Worm (Caenorhabditis elegans) whole organism, late embryonic: ENCODE results near the gene pyr-1.

Experiments
- C08G9.2 ChIP-seq: sonication (generic microtip); optimal IDR thresholded peaks from 2 replicates; lab custom pipeline; 2016; ENCODE audit warnings: mild to moderate bottlenecking, missing genetic modification characterization, moderate library complexity, missing compliant biosample characterization
- C38D4.7 ChIP-seq: fragments of 200-800 bp; sonication (Bioruptor generic); optimal IDR thresholded peaks from 2 replicates; lab custom pipeline; 2018; ENCODE audit warnings: mild to moderate bottlenecking, missing genetic modification characterization, moderate library complexity, missing compliant biosample characterization
- F13H6.1 ChIP-seq: sonication (generic microtip); optimal IDR thresholded peaks from 2 replicates; lab custom pipeline; 2016; ENCODE audit warnings: missing genetic modification characterization, missing compliant biosample characterization
- Y22D7AL.16 ChIP-seq: sonication (generic microtip); optimal IDR thresholded peaks from 2 replicates; lab custom pipeline; 2016; ENCODE audit warnings: missing genetic modification characterization, missing compliant biosample characterization
- ahr-1 ChIP-seq: sonication (generic microtip); optimal IDR thresholded peaks from 2 replicates; lab custom pipeline; 2016; ENCODE audit warnings: missing genetic modification characterization, missing compliant biosample characterization
- ama-1 ChIP-seq: fragments of 150-350 bp; optimal IDR thresholded peaks from 2 replicates; lab custom pipeline; 2014
- ceh-30 ChIP-seq: fragments of 150-350 bp; optimal IDR thresholded peaks from 2 replicates; lab custom pipeline; 2014; ENCODE audit warnings: missing biosample characterization, missing genetic modification characterization
- ceh-31 ChIP-seq: sonication (generic microtip); optimal IDR thresholded peaks from 2 replicates; lab custom pipeline; 2016; ENCODE audit warnings: missing genetic modification characterization, missing compliant biosample characterization
- ceh-34 ChIP-seq: sonication (generic microtip); optimal IDR thresholded peaks from 2 replicates; lab custom pipeline; 2016; ENCODE audit warnings: mild to moderate bottlenecking, missing genetic modification characterization, missing compliant biosample characterization
- ceh-45 ChIP-seq: fragments of 200-800 bp; sonication (Bioruptor generic); IDR thresholded peaks from 2 replicates; pipeline ENCODE4 v1.3.6; 2022; ENCODE audit warnings: missing genetic modification reagents, missing genetic modification characterization, missing compliant biosample characterization
- ceh-6 ChIP-seq: fragments of 200-800 bp; sonication (Bioruptor generic); optimal IDR thresholded peaks from 2 replicates; lab custom pipeline; 2018; ENCODE audit warnings: mild to moderate bottlenecking, missing genetic modification characterization, missing compliant biosample characterization
- ceh-9 ChIP-seq: sonication (generic microtip); optimal IDR thresholded peaks from 2 replicates; lab custom pipeline; 2016; ENCODE audit warnings: mild to moderate bottlenecking, missing genetic modification characterization, inconsistent platforms, missing compliant biosample characterization
- che-1 ChIP-seq: sonication (generic microtip); optimal IDR thresholded peaks from 2 replicates; lab custom pipeline; 2016; ENCODE audit warnings: mild to moderate bottlenecking, missing genetic modification characterization, missing compliant biosample characterization
- dve-1 ChIP-seq: sonication (generic microtip); optimal IDR thresholded peaks from 2 replicates; lab custom pipeline; 2017; ENCODE audit warnings: antibody characterized with exemption, mild to moderate bottlenecking, missing genetic modification characterization, missing compliant biosample characterization
- elt-2 ChIP-seq: sonication (generic microtip); optimal IDR thresholded peaks from 2 replicates; lab custom pipeline; 2016; ENCODE audit warnings: missing genetic modification reagents, missing genetic modification characterization, missing compliant biosample characterization
- elt-4 ChIP-seq: sonication (generic microtip); optimal IDR thresholded peaks from 2 replicates; lab custom pipeline; 2016; ENCODE audit warnings: missing genetic modification characterization, missing compliant biosample characterization
- eyg-1 ChIP-seq: sonication (generic microtip); optimal IDR thresholded peaks from 2 replicates; lab custom pipeline; 2016; ENCODE audit warnings: missing genotype, missing genetic modification characterization, missing compliant biosample characterization
- fkh-10 ChIP-seq: fragments of 150-350 bp; optimal IDR thresholded peaks from 2 replicates; lab custom pipeline; 2014; ENCODE audit warnings: missing biosample characterization, missing genetic modification reagents, missing genetic modification characterization
- hlh-13 ChIP-seq: fragments of 200-800 bp; sonication (Bioruptor generic); optimal IDR thresholded peaks from 2 replicates; lab custom pipeline; 2018; ENCODE audit warnings: mild to moderate bottlenecking, missing genetic modification characterization, missing compliant biosample characterization
- hlh-15 ChIP-seq: sonication (generic microtip); optimal IDR thresholded peaks from 2 replicates; lab custom pipeline; 2016; ENCODE audit warnings: missing genetic modification characterization, missing compliant biosample characterization
- hlh-30 ChIP-seq: sonication (generic microtip); optimal IDR thresholded peaks from 2 replicates; lab custom pipeline; 2017; ENCODE audit warnings: antibody characterized with exemption, missing genetic modification characterization, missing compliant biosample characterization; ENCODE audit not compliant: insufficient read depth
- lim-6 ChIP-seq: sonication (generic microtip); optimal IDR thresholded peaks from 2 replicates; lab custom pipeline; 2016; ENCODE audit warnings: missing genetic modification characterization, missing compliant biosample characterization
- lin-11 ChIP-seq: fragments of 200-800 bp; sonication (Bioruptor generic); optimal IDR thresholded peaks from 2 replicates; lab custom pipeline; 2018; ENCODE audit warnings: mild to moderate bottlenecking, missing genetic modification characterization, missing compliant biosample characterization
- nhr-232 ChIP-seq: sonication (generic microtip); optimal IDR thresholded peaks from 2 replicates; lab custom pipeline; 2016; ENCODE audit warnings: missing genetic modification characterization, missing compliant biosample characterization
- pag-3 ChIP-seq: sonication (generic microtip); optimal IDR thresholded peaks from 2 replicates; lab custom pipeline; 2016; ENCODE audit warnings: missing compliant biosample characterization, missing genetic modification characterization, borderline replicate concordance
- pat-9 ChIP-seq: fragments of 200-800 bp; sonication (Bioruptor generic); optimal IDR thresholded peaks from 2 replicates; lab custom pipeline; 2018; ENCODE audit warnings: mild to moderate bottlenecking, missing genetic modification characterization, moderate library complexity, missing compliant biosample characterization
- pha-4 ChIP-seq: fragments of 150-350 bp; optimal IDR thresholded peaks from 2 replicates; lab custom pipeline; 2018; ENCODE audit warnings: missing biosample characterization, missing genetic modification reagents, missing genetic modification characterization
- rnt-1 ChIP-seq: sonication (generic microtip); optimal IDR thresholded peaks from 2 replicates; lab custom pipeline; 2016; ENCODE audit warnings: missing genetic modification characterization, missing compliant biosample characterization
- sox-2 ChIP-seq: fragments of 200-800 bp; sonication (Bioruptor generic); IDR thresholded peaks from 2 replicates; pipeline ENCODE4 v1.3.6; 2022; ENCODE audit warnings: missing genetic modification reagents, missing genetic modification characterization, missing compliant biosample characterization
- sox-4 ChIP-seq: sonication (generic microtip); optimal IDR thresholded peaks from 2 replicates; lab custom pipeline; 2017; ENCODE audit warnings: mild to moderate bottlenecking, missing genetic modification characterization, inconsistent platforms, missing compliant biosample characterization
- syd-9 ChIP-seq: sonication (generic microtip); optimal IDR thresholded peaks from 2 replicates; lab custom pipeline; 2016; ENCODE audit warnings: mild to moderate bottlenecking, missing genetic modification characterization, moderate library complexity, missing compliant biosample characterization
- tbx-7 ChIP-seq: sonication (generic microtip); optimal IDR thresholded peaks from 2 replicates; lab custom pipeline; 2016; ENCODE audit warnings: missing genotype, missing genetic modification characterization, missing compliant biosample characterization
- unc-3 ChIP-seq, 2 experiments: fragments of 200-800 bp in 1 of 2; sonication (Bioruptor generic) in 1 of 2; sonication (generic microtip) in 1 of 2; conservative IDR thresholded peaks in 1 of 2; optimal IDR thresholded peaks in 1 of 2; 2 replicates each; pipeline versions ENCODE4 v1.3.6 to Lab custom; 2016 to 2022; ENCODE audit warnings: missing compliant biosample characterization in 2 of 2, missing genetic modification characterization in 2 of 2, missing genetic modification reagents in 1 of 2
- unc-42 ChIP-seq: sonication (generic microtip); optimal IDR thresholded peaks from 2 replicates; lab custom pipeline; 2016; ENCODE audit warnings: missing genotype, missing genetic modification characterization, missing compliant biosample characterization

Gene pyr-1

DNA sequence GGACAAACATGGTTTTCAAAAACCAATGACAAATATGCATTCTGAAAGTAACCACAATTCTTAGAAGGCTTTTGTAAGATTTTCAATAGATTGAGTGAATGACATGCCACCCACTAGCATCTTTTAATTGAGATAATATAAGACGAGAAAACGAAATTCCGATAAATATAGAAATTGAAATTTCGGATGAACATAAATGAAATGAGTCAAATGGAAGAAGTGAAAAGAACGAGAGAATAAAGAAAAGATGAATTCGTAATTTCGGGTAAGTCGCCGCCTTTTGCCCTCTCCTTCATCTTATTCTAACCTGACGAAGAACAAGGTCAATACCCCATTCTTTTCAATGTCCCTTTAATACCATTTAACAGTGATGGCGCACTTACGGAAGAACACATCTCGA, 8.5 kb upstream of the pyr-1 start:
- TF ChIP-seq lim-6 (tag; lab: Kevin White, UChicago): no peak
- TF ChIP-seq elt-2 (tag; lab: Kevin White, UChicago): no peak
- no peak for TF ChIP-seq ceh-9 (tag; lab: Kevin White, UChicago)
- no peak for TF ChIP-seq C08G9.2
- TF ChIP-seq, all 69 proteins: peak for 0

DNA sequence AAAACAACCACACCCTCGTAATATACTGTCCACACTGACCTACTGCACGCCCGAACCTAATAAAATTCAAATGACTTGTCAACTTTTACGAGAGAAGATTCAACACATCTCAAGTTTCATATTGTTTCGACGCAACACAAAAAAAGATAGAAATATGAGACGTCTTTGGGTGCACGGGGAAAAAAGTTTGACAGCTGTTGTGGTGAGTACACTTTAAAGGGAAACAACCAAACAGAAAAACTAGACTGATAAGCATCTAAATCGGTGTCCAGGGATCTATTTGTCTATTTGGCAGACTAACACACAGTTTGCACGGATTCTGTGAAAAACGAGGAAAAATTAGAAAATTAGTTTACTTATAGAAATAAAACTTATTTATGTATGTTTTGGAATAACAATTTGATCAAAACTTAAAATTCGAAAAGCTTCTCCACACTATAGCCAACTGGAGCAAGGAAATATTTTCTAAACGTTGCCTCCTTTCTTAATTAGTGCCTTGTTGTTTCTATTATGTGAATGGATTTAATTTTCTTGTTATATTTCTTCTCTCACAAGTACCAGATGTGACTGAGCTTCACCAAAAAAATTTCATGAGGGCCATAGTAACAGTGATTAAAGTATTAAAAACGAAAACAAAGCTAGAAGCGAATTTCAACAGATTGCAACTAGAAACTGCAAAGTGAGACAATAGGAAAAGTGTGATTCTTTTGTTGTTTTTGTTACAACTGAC, 7.1 kb upstream of the pyr-1 start:
- no peak for TF ChIP-seq elt-4
- TF ChIP-seq hlh-15: no peak
- TF ChIP-seq pag-3 (tag; lab: Kevin White, UChicago): no peak
- no peak for TF ChIP-seq ahr-1 (tag; lab: Kevin White, UChicago)
- peak; percentile 33 for TF ChIP-seq ceh-34 (tag; lab: Kevin White, UChicago)

DNA sequence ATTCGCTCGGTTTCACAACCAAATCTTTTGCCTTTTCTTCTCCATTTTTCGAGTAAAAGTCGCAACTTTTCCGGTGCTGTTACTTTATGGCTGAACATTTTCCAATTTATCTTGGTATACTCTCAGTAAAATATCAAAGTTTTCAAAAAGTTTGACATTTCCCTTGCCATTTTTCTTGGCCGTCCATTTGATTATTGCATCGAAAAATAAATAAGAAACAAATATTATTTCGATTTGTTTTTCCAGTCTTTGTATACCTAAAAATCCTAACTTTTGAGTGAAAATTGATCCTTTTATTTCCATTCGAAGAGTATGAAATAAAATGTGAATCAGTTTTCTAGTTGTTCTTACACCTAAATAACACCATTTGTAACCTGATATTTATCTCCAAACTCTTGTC, 4.5 kb upstream of the pyr-1 start:
- no peak for TF ChIP-seq pha-4 (tag; lab: Kevin White, UChicago)
- TF ChIP-seq hlh-13 (GFP tag; lab: Kevin White, UChicago): no peak
- no peak for TF ChIP-seq ceh-31 (tag; lab: Kevin White, UChicago)
- TF ChIP-seq elt-2 (tag; lab: Kevin White, UChicago): no peak

DNA sequence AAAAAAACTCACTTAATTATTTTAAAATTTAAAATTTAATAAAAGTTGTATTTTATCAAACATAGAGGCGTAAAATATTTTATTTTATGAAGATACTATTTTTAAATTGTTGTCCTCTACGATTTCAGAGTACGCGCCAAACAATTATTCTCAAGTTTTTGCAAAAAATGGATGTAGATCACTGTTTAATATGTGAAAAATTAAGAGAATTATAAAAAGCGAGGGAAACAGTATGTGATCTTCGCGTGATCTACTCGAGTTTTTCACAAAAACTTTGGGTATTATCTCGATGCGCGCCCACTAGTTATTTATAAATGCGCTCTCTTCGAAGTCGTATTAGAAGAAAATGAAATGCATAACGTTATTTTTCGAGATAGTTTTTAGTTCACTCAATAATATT, 2.1 kb upstream of the pyr-1 start:
- TF ChIP-seq lin-11 (tag; lab: Kevin White, UChicago) (no peak), hlh-13 (GFP tag; lab: Kevin White, UChicago) (no peak), sox-2 (GFP tag; lab: Robert Waterston, UW) (no peak), che-1 (tag; lab: Kevin White, UChicago) (no peak), eyg-1 (tag; lab: Kevin White, UChicago) (no peak), syd-9 (tag; lab: Kevin White, UChicago) (no peak), fkh-10 (GFP tag; lab: Kevin White, UChicago) (no peak), ceh-30 (tag; lab: Kevin White, UChicago) (no peak), dve-1 (no peak), unc-3 (GFP tag; conservative IDR thresholded peaks at IDR 0.05; lab: Robert Waterston, UW) (no peak), unc-3 (tag; optimal IDR thresholded peaks at IDR 0.05; lab: Kevin White, UChicago) (no peak), Y22D7AL.16 (tag; lab: Kevin White, UChicago) (no peak), elt-2 (tag; lab: Kevin White, UChicago) (no peak), tbx-7 (tag; lab: Kevin White, UChicago) (no peak), F13H6.1 (tag; lab: Kevin White, UChicago) (no peak), ceh-45 (no peak), ceh-6 (GFP tag; lab: Kevin White, UChicago) (no peak), ama-1 (lab: Kevin White, UChicago) (no peak)

DNA sequence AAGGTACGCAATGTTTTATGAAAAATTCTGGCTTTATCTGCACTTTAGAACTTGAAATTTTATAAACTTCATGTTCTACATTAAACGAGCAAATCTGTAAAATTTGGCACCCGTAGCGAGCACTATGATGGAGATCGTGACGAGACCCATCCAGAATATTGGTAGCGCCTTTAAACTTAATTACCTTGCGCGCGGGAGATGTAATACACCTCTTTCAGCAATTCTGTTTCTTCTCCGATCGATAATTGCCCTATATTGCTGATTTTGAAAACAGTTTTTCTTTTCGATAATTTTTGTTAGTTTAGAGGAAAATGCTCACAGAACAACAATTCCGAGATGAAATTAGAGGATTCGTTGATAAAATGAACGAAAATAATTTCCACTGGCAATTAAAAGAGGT, 7.9 kb downstream of the pyr-1 start, which contains the start of gene atg-10:
atg-10 (plus strand) TSS at position 301 of the 400 bp plus-strand sequence.
- TF ChIP-seq hlh-13 (GFP tag; lab: Kevin White, UChicago) (no peak), pat-9 (tag; lab: Kevin White, UChicago) (no peak), hlh-30 (tag; lab: Kevin White, UChicago) (no peak), C38D4.7 (GFP tag; lab: Kevin White, UChicago) (no peak), tbx-7 (tag; lab: Kevin White, UChicago) (no peak), nhr-232 (tag; lab: Kevin White, UChicago) (no peak), rnt-1 (tag; lab: Kevin White, UChicago) (no peak), pha-4 (tag; lab: Kevin White, UChicago) (no peak), elt-4 (no peak), unc-42 (no peak), sox-4 (no peak), syd-9 (tag; lab: Kevin White, UChicago) (no peak), ahr-1 (tag; lab: Kevin White, UChicago) (no peak), lin-11 (tag; lab: Kevin White, UChicago) (no peak)
